Worm (Caenorhabditis elegans) whole organism, L3 larva: ENCODE data around the gene math-28.

Experiments
- fos-1 ChIP-seq: fragments of 150-350 bp; optimal IDR thresholded peaks from 2 replicates; lab custom pipeline; 2014; ENCODE audit warnings: missing biosample characterization, missing genetic modification characterization
- jun-1 ChIP-seq: fragments of 150-350 bp; optimal IDR thresholded peaks from 2 replicates; lab custom pipeline; 2014; ENCODE audit warnings: missing biosample characterization, missing genetic modification reagents, missing genetic modification characterization
- mdl-1 ChIP-seq: fragments of 150-350 bp; optimal IDR thresholded peaks from 2 replicates; lab custom pipeline; 2014; ENCODE audit warnings: missing biosample characterization, missing genetic modification characterization
- sea-2 ChIP-seq: fragments of 150-350 bp; sonication (generic microtip); optimal IDR thresholded peaks from 4 replicates; lab custom pipeline; 2014; ENCODE audit warnings: missing biosample characterization, missing genetic modification reagents, missing genetic modification characterization
- skn-1 ChIP-seq: fragments of 150-350 bp; optimal IDR thresholded peaks from 2 replicates; lab custom pipeline; 2014; ENCODE audit warnings: missing biosample characterization, missing genetic modification characterization
- snpc-4 ChIP-seq: fragments of 150-350 bp; optimal IDR thresholded peaks from 2 replicates; lab custom pipeline; 2014; ENCODE audit warnings: missing biosample characterization, missing genetic modification characterization
- zag-1 ChIP-seq: fragments of 150-350 bp; optimal IDR thresholded peaks from 2 replicates; lab custom pipeline; 2014; ENCODE audit warnings: missing biosample characterization, missing genetic modification characterization
- ztf-11 ChIP-seq: fragments of 150-350 bp; optimal IDR thresholded peaks from 2 replicates; lab custom pipeline; 2014; ENCODE audit warnings: missing biosample characterization, missing genetic modification characterization

DNA sequence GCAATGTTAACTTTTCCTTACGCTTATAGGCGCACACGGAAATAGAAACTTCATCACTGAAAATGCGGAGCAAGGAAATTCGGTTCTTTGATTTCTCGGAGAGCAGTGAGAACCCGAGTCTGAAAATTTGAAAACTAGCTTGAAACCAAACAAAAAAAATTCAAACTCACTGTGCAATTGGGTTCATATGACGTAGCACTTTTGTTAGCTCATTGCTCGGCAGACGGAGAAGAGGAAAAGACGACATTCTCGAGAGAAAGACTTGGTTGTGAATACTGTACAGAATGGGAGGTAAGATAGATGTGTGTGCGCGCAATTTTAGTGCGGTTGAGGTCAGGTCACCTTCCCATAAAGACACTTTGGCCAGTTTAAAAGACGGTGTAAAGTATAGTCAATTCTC is 12.8 kb upstream of the math-28 start, which contains the start of the genes F36H5.13 and F36H5.8:
- no peak for TF ChIP-seq snpc-4 (tag; lab: Kevin White, UChicago)
- no peak for TF ChIP-seq skn-1 (tag; lab: Kevin White, UChicago)
- TF ChIP-seq mdl-1: no peak
- no peak for TF ChIP-seq fos-1 (tag; lab: Kevin White, UChicago)
- no peak for TF ChIP-seq zag-1
- no peak for TF ChIP-seq ztf-11 (tag; lab: Kevin White, UChicago)
- TF ChIP-seq sea-2 (GFP tag; lab: Kevin White, UChicago): no peak
- TF ChIP-seq jun-1 (tag; lab: Kevin White, UChicago): no peak
